Worm (Caenorhabditis elegans) whole organism, L4 larva: ENCODE results near the gene clec-139.

Source experiments
- F44E2.7 ChIP-seq: fragments of 200-800 bp; sonication (Bioruptor generic); IDR thresholded peaks from 2 replicates; pipeline ENCODE4 v2.1.2; 2022; ENCODE audit warnings: missing genetic modification characterization, missing compliant biosample characterization
- aha-1 ChIP-seq: fragments of 150-350 bp; peaks from one replicate; lab custom pipeline; 2014; ENCODE audit warnings: missing biosample characterization, missing genetic modification characterization
- ama-1 ChIP-seq: fragments of 150-350 bp; optimal IDR thresholded peaks from 2 replicates; lab custom pipeline; 2014; ENCODE audit warnings: inconsistent platforms, mixed read lengths
- ceh-44 ChIP-seq: fragments of 200-800 bp; sonication (Bioruptor generic); IDR thresholded peaks from 2 replicates; pipeline ENCODE4 v1.3.6; 2022; ENCODE audit warnings: missing genetic modification reagents, missing genetic modification characterization, missing compliant biosample characterization
- ces-1 ChIP-seq: fragments of 150-350 bp; sonication (generic microtip); optimal IDR thresholded peaks from 4 replicates; lab custom pipeline; 2014; ENCODE audit warnings: missing biosample characterization, missing genetic modification reagents, missing genetic modification characterization
- cey-2 ChIP-seq: sonication (generic microtip); optimal IDR thresholded peaks from 3 replicates; lab custom pipeline; 2017; ENCODE audit warnings: missing genetic modification characterization, mild to moderate bottlenecking, missing compliant biosample characterization, antibody characterized with exemption, borderline replicate concordance; ENCODE audit not compliant: insufficient read depth
- ctbp-1 ChIP-seq: fragments of 200-800 bp; sonication (Bioruptor generic); IDR thresholded peaks from 2 replicates; pipeline ENCODE4 v1.3.6; 2022; ENCODE audit warnings: missing genetic modification reagents, missing genetic modification characterization, missing compliant biosample characterization
- daf-12 ChIP-seq: fragments of 150-350 bp; optimal IDR thresholded peaks from 2 replicates; lab custom pipeline; 2014; ENCODE audit warnings: missing biosample characterization, missing genetic modification reagents, missing genetic modification characterization
- daf-16 ChIP-seq, 3 experiments: sonication (generic microtip); optimal IDR thresholded peaks; 2 replicates each; lab custom pipeline; 2016 to 2017; ENCODE audit warnings: missing genetic modification characterization in 3 of 3, missing genetic modification reagents in 3 of 3, mild to moderate bottlenecking in 2 of 3, missing compliant biosample characterization in 2 of 3, missing biosample characterization in 1 of 3, moderate library complexity in 1 of 3
- dmd-9 ChIP-seq: fragments of 200-800 bp; sonication (Bioruptor generic); IDR thresholded peaks from 2 replicates; pipeline ENCODE4 v1.3.6; 2022; ENCODE audit warnings: missing genetic modification reagents, missing genetic modification characterization, missing compliant biosample characterization
- egl-43 ChIP-seq: fragments of 200-800 bp; sonication (Bioruptor generic); IDR thresholded peaks from 2 replicates; pipeline ENCODE4 v1.3.6; 2022; ENCODE audit warnings: missing genetic modification reagents, missing genetic modification characterization, missing compliant biosample characterization
- gei-8 ChIP-seq: fragments of 200-800 bp; sonication (Bioruptor generic); optimal IDR thresholded peaks from 2 replicates; lab custom pipeline; 2018; ENCODE audit warnings: mild to moderate bottlenecking, missing genetic modification characterization, missing compliant biosample characterization
- hif-1 ChIP-seq, 2 experiments: sonication (generic microtip); optimal IDR thresholded peaks; 2 replicates each; lab custom pipeline; 2016 to 2017; ENCODE audit warnings: missing compliant biosample characterization in 2 of 2, missing genetic modification characterization in 2 of 2, missing genetic modification reagents in 2 of 2, missing genotype in 2 of 2, mild to moderate bottlenecking in 1 of 2
- hlh-30 ChIP-seq: sonication (generic microtip); optimal IDR thresholded peaks from 2 replicates; lab custom pipeline; 2017; ENCODE audit warnings: antibody characterized with exemption, mild to moderate bottlenecking, missing genetic modification characterization, missing compliant biosample characterization; ENCODE audit not compliant: insufficient read depth
- jun-1 ChIP-seq: fragments of 150-350 bp; optimal IDR thresholded peaks from 2 replicates; lab custom pipeline; 2014; ENCODE audit warnings: missing biosample characterization, missing genetic modification reagents, missing genetic modification characterization
- lin-29 ChIP-seq: fragments of 200-800 bp; sonication (Bioruptor generic); IDR thresholded peaks from 2 replicates; pipeline ENCODE4 v1.3.6; 2022; ENCODE audit warnings: missing genetic modification reagents, missing genetic modification characterization, missing compliant biosample characterization
- lsy-2 ChIP-seq, 2 experiments: fragments of 150-350 bp in 1 of 2; sonication (generic microtip) in 1 of 2; optimal IDR thresholded peaks; 2 replicates each; lab custom pipeline; 2014 to 2017; ENCODE audit warnings: missing biosample characterization in 2 of 2, missing genetic modification characterization in 2 of 2
- mes-2 ChIP-seq: sonication (generic microtip); optimal IDR thresholded peaks from 2 replicates; lab custom pipeline; 2016; ENCODE audit warnings: missing genotype, mild to moderate bottlenecking, missing genetic modification characterization, missing compliant biosample characterization; ENCODE audit not compliant: poor library complexity, severe bottlenecking
- mxl-2 ChIP-seq: fragments of 200-800 bp; sonication (Bioruptor generic); conservative IDR thresholded peaks from 2 replicates; pipeline ENCODE4 v1.3.6; 2022; ENCODE audit warnings: missing genetic modification reagents, missing genetic modification characterization, missing compliant biosample characterization
- nhr-10 ChIP-seq: fragments of 150-350 bp; optimal IDR thresholded peaks from 2 replicates; lab custom pipeline; 2014; ENCODE audit warnings: missing biosample characterization, missing genetic modification characterization
- nhr-111 ChIP-seq: fragments of 200-800 bp; sonication (Bioruptor generic); optimal IDR thresholded peaks from 2 replicates; lab custom pipeline; 2018; ENCODE audit warnings: mild to moderate bottlenecking, missing genetic modification characterization, missing compliant biosample characterization
- nhr-42 ChIP-seq: fragments of 200-800 bp; sonication (Bioruptor generic); IDR thresholded peaks from 2 replicates; pipeline ENCODE4 v1.3.6; 2022; ENCODE audit warnings: missing genetic modification characterization, missing compliant biosample characterization
- nhr-6 ChIP-seq: fragments of 150-350 bp; optimal IDR thresholded peaks from 2 replicates; lab custom pipeline; 2014; ENCODE audit warnings: missing biosample characterization, missing genetic modification characterization
- nhr-77 ChIP-seq: fragments of 150-350 bp; optimal IDR thresholded peaks from 2 replicates; lab custom pipeline; 2014; ENCODE audit warnings: missing biosample characterization, missing genetic modification characterization
- php-3 ChIP-seq: fragments of 200-800 bp; sonication (Bioruptor generic); IDR thresholded peaks from 2 replicates; pipeline ENCODE4 v1.3.6; 2022; ENCODE audit warnings: missing genetic modification reagents, missing genetic modification characterization, missing compliant biosample characterization
- rbr-2 ChIP-seq: sonication (generic microtip); optimal IDR thresholded peaks from 2 replicates; lab custom pipeline; 2016; ENCODE audit warnings: missing genotype, missing genetic modification characterization, missing compliant biosample characterization
- snpc-1.2 ChIP-seq: fragments of 200-800 bp; sonication (Bioruptor generic); IDR thresholded peaks from 2 replicates; pipeline ENCODE4 v1.3.6; 2022; ENCODE audit warnings: missing genetic modification reagents, missing genetic modification characterization, missing compliant biosample characterization
- tag-97 ChIP-seq: fragments of 200-800 bp; sonication (Bioruptor generic); IDR thresholded peaks from 2 replicates; pipeline ENCODE4 v1.3.6; 2022; ENCODE audit warnings: missing genetic modification characterization, missing compliant biosample characterization
- unc-62 ChIP-seq, 3 experiments: fragments of 150-350 bp in 1 of 3; sonication (generic microtip); optimal IDR thresholded peaks in 2 of 3; peaks in 1 of 3; 1 replicate in 1 of 3; 2 replicates in 2 of 3; lab custom pipeline; 2014 to 2017; ENCODE audit warnings: missing biosample characterization in 3 of 3, missing genetic modification characterization in 3 of 3, missing genetic modification reagents in 3 of 3, missing genotype in 1 of 3
- zfp-3 ChIP-seq: fragments of 200-800 bp; sonication (Bioruptor generic); conservative IDR thresholded peaks from 2 replicates; pipeline ENCODE4 v1.3.6; 2022; ENCODE audit warnings: missing genetic modification reagents, missing genetic modification characterization, missing compliant biosample characterization
- zip-11 ChIP-seq: fragments of 200-800 bp; sonication (Bioruptor generic); IDR thresholded peaks from 2 replicates; pipeline ENCODE4 v1.3.6; 2022; ENCODE audit warnings: missing genetic modification characterization, missing compliant biosample characterization
- ztf-7 ChIP-seq: fragments of 150-350 bp; optimal IDR thresholded peaks from 2 replicates; lab custom pipeline; 2014; ENCODE audit warnings: missing biosample characterization, missing genetic modification characterization

clec-139 gene

DNA sequence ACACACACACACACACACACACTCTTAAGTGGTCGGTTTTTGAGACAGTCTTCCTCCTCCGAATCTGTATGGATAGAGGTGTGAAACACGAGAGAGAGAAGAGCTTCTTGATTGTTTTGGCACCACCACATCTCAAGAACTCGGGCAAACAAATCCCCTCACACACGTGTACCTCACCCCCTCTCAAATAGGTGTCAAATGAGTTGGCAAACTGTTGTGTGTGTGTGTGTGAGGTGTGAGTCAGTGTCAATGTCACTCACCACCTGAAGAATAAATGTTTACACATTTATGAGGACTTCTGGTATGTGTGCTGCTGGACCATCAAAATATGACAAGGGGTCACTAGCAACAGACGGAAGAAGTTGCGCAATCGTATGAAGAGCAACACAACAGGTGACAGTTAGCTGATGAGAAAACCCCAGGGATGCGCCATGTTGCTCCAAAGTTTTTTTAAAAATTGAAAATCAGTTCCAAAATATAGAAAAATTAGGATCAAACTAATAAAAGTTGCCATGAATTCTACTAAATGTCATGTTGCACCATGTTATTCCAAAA lies 41.6 kb downstream of the clec-139 start:
- TF ChIP-seq ctbp-1 (GFP tag; lab: Robert Waterston, UW) = no peak
- TF ChIP-seq zip-11 (GFP tag; lab: Robert Waterston, UW) = no peak
- no peak for TF ChIP-seq nhr-10 (tag; lab: Kevin White, UChicago)
- no peak for TF ChIP-seq daf-12
- TF ChIP-seq daf-16 (GFP tag; optimal IDR thresholded peaks at IDR 0.05; lab: Kevin White, UChicago) = no peak
- no peak for TF ChIP-seq daf-16 (tag; optimal IDR thresholded peaks at IDR 0.05; lab: Kevin White, UChicago)
- TF ChIP-seq snpc-1.2 (GFP tag; lab: Robert Waterston, UW) = no peak
- no peak for TF ChIP-seq F44E2.7 (GFP tag; lab: Robert Waterston, UW)
- no peak for TF ChIP-seq ama-1
- no peak for TF ChIP-seq zfp-3 (GFP tag; lab: Robert Waterston, UW)
- no peak for TF ChIP-seq nhr-111 (GFP tag; lab: Kevin White, UChicago)
- TF ChIP-seq gei-8 (GFP tag; lab: Kevin White, UChicago) = no peak
- no peak for TF ChIP-seq nhr-42
- TF ChIP-seq hlh-30 = no peak

DNA sequence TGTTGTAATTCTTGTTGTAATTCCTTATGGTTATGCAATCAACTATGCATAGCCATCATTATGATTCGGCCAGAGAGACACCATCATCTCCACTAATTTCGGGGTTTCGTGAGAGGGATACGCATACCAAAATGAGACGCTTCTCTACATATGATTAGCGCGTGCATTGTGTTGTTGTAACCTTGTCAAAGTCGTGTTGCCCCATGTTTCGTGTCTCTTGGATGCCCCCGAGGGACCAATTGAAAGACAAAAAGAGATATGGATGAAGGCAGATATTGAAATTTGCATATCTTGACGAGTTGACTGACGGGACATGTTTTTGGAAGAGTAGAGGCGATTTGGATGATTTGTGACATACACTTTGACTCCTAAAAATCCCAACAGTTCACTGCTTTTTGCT lies 42.2 kb downstream of the clec-139 start:
- TF ChIP-seq unc-62 (GFP tag; optimal IDR thresholded peaks at IDR 0.05 in 1 of 2; lab: Kevin White, UChicago) = no peak
- TF ChIP-seq unc-62 (tag; optimal IDR thresholded peaks at IDR 0.05; lab: Kevin White, UChicago) = no peak
- no peak for TF ChIP-seq jun-1
- TF ChIP-seq nhr-77 (tag; lab: Kevin White, UChicago) = no peak
- no peak for TF ChIP-seq rbr-2
- no peak for TF ChIP-seq daf-16 (GFP tag; optimal IDR thresholded peaks at IDR 0.05; lab: Kevin White, UChicago)
- TF ChIP-seq daf-16 (tag; optimal IDR thresholded peaks at IDR 0.05; lab: Kevin White, UChicago) = no peak
- TF ChIP-seq, all 104 proteins: peak for 0

DNA sequence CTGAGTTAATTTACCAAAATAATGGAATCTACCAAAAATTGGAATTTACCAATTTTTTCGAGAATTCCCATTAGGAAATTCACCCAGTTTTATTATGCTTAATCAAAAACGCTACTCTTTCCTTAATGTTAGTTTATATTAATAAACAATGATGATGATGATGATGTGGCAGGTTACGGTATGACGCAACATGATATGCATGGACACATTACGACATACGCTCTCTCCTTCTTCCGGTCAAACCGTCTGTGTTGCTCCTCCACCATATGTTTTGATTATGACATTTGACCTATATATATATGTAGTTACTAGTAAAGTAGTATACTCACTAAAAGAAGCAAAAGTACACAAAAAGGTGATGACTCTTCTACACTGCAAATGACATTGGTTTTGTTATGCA lies 44.2 kb downstream of the clec-139 start:
- TF ChIP-seq tag-97 (GFP tag; lab: Robert Waterston, UW) (no peak), lsy-2 (tag; optimal IDR thresholded peaks at IDR 0.05; lab: Kevin White, UChicago) (no peak)

DNA sequence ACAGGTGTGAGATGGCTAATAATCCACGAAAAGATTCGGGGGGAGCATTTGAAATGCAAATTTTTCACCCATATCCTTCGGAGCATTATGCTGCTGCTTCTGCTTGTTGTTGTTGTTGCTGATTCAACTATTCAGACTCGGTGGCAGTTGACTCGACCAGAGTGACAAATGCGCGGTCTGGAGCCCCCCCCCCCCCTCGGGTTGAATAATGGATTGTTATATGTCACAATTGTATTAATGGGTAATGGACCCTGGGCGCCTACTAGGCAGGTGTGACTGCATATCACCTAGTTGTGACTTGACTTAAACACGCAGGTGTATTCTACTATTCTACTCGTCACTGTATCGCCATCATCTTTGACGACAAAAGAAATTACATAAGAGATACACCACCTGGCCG lies 46.0 kb downstream of the clec-139 start:
- TF ChIP-seq cey-2 = no peak
- TF ChIP-seq mes-2 (tag; lab: Kevin White, UChicago) = no peak
- no peak for TF ChIP-seq ceh-44
- peak in 1 of 2 experiments; percentile 82 for TF ChIP-seq unc-62 (GFP tag; optimal IDR thresholded peaks at IDR 0.05 in 1 of 2; lab: Kevin White, UChicago)
- TF ChIP-seq unc-62 (tag; optimal IDR thresholded peaks at IDR 0.05; lab: Kevin White, UChicago) = no peak

DNA sequence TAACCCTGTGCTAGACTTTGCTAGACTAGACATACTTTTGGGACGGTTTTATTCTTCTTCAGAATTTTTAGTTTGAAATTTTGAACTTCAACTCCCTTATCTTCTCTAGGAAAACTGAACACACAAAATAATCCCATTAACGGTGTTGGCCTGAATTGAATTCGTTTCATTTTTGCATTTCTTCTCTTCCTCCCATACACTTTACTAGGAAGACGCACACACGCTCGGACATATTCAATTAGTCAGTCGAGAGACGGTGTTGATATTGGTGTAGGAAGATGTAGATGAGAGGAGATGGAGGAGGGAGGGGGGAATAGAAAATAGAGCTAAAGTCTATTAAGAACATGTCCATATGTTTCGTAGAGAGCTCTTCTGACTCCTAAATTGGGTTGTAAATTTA lies 46.9 kb downstream of the clec-139 start:
- TF ChIP-seq lin-29 (GFP tag; lab: Robert Waterston, UW) = no peak
- peak; percentile 88 for TF ChIP-seq ces-1 (GFP tag; lab: Kevin White, UChicago)
- no peak for TF ChIP-seq nhr-6 (tag; lab: Kevin White, UChicago)

DNA sequence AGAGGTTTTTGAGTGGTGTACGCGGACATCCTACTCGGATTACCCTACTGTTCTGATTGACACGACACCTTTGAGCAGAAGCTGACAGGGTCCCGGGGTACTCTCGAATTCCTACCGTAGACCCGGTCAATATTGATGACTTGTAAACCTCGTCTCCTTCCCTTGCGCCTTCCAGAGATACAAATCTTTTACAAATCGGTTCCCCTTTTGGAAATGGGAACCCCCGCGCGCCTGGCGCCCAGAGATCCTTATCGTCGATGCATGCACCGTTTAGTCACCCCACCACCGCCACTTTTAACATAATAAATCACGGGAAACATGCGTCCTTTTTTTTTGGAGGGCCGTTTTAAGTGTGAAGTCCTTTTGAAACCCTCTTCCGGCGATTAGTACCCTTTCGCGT lies 48.5 kb downstream of the clec-139 start:
- TF ChIP-seq ztf-7 (tag; lab: Kevin White, UChicago) (no peak), egl-43 (GFP tag; lab: Robert Waterston, UW) (no peak), mxl-2 (0 out of 2 replicates have a peak, but pooled peaks have one; percentile 4), snpc-1.2 (GFP tag; lab: Robert Waterston, UW) (no peak), php-3 (no peak), dmd-9 (no peak), hif-1 (tag; optimal IDR thresholded peaks at IDR 0.05; lab: Kevin White, UChicago) (no peak), aha-1 (tag; lab: Kevin White, UChicago) (peak; percentile 80)
